Fruit fly (Drosophila melanogaster): ENCODE results near the gene CG9967.

CG9967 gene

DNA sequence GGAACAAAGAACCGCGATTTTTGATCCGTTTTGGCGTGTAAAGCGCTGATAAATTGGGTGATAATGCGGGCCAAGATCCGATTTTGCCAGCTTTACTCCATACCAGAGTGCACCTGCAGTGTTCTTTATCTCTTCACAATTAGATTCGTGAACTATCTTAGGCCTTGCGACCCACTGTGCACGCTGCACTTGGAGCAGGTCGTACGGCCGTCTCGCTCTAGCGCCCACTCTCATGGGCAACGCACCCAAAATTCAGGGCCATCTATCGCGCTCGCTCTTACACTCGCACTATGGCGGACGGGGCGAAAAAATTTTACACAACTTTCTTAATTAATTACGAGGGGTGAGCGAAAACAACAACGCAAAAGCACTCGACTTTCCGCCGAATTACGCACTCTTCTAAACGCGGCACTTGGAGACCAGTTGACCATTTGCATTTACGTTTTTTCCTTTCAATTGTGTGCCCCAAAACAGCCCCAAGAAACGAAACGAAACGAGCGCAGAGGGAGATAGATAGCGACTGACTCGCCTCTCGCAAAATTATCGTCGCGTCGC lies 7.1 kb upstream of the CG9967 start:
- TF ChIP-seq Hr83 (GFP tag; optimal IDR thresholded peaks at IDR 0.05; ENCODE audit: poor library complexity, severe bottlenecking), result peak; percentile 32
- TF ChIP-seq ey (GFP tag; optimal IDR thresholded peaks at IDR 0.05), result no peak
- no peak for TF ChIP-seq Hr78 (GFP tag; optimal IDR thresholded peaks at IDR 0.05)
- no peak for TF ChIP-seq tai (GFP tag; optimal IDR thresholded peaks at IDR 0.05)
- no peak for TF ChIP-seq fru (GFP tag; optimal IDR thresholded peaks at IDR 0.05)
- TF ChIP-seq psq (GFP tag; optimal IDR thresholded peaks at IDR 0.05), result no peak
- TF ChIP-seq pan (optimal IDR thresholded peaks at IDR 0.05), result no peak
- no peak for TF ChIP-seq usp (GFP tag; optimal IDR thresholded peaks at IDR 0.05)
- peak; percentile 6 for TF ChIP-seq rgr (GFP tag; optimal IDR thresholded peaks at IDR 0.05)
- peak; percentile 23 to 35 for TF ChIP-seq dl (GFP tag; optimal IDR thresholded peaks at IDR 0.05; ENCODE audit: insufficient read depth in 1 of 2, partially characterized antibody in 2 of 2)
- TF ChIP-seq Dif (GFP tag; optimal IDR thresholded peaks at IDR 0.05; ENCODE audit: partially characterized antibody), result peak; percentile 55
- peak; percentile 71 for TF ChIP-seq woc (GFP tag; optimal IDR thresholded peaks at IDR 0.05)

DNA sequence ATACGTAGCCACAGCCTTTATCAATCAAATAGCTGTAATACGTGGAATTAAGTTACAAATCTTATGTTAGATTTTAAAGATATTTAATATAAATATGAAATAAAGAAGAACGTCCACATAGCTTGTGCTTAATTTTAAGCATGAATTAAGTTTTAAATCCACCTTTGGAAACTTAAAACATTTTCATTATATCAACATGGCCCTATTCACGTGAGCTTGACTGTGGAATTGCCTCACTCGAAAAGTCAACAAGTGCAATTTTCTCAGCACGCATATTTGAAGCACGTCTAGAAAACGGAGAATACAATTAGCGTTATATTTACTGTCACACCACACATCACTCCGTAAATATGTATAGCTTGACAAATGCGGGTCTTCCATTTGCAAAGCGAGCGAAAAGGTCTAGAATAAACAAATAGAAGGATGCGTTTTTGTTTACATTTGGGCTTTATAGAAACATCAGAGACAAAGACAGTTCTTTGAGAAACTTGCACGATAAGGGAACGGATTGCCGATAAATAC lies 6.5 kb upstream of the CG9967 start:
- peak; percentile 97 for TF ChIP-seq HLH106 (tag; optimal IDR thresholded peaks at IDR 0.05)
- peak; percentile 94 for TF ChIP-seq Rel (GFP tag; optimal IDR thresholded peaks at IDR 0.05)
- peak; percentile 84 for TF ChIP-seq Rel (tag; optimal IDR thresholded peaks at IDR 0.05)
- TF ChIP-seq sv (GFP tag; optimal IDR thresholded peaks at IDR 0.05), result peak; percentile 85
- TF ChIP-seq pan (optimal IDR thresholded peaks at IDR 0.05), result no peak
- peak; percentile 82 for TF ChIP-seq Hnf4 (GFP tag; optimal IDR thresholded peaks at IDR 0.05)
- TF ChIP-seq CG9705 (GFP tag; optimal IDR thresholded peaks at IDR 0.05), result peak; percentile 88
- TF ChIP-seq CG32264 (GFP tag; optimal IDR thresholded peaks at IDR 0.05), result peak; percentile 65
- TF ChIP-seq sage (GFP tag; optimal IDR thresholded peaks at IDR 0.05), result peak; percentile 96
- TF ChIP-seq Hr83 (GFP tag; optimal IDR thresholded peaks at IDR 0.05; ENCODE audit: poor library complexity, severe bottlenecking), result peak; percentile 51
- peak; percentile 93 for TF ChIP-seq fru (GFP tag; optimal IDR thresholded peaks at IDR 0.05)
- TF ChIP-seq OdsH (GFP tag; optimal IDR thresholded peaks at IDR 0.05), result peak; percentile 92
- TF ChIP-seq Dfd (GFP tag; optimal IDR thresholded peaks at IDR 0.05), result no peak
- peak in 1 of 2 experiments; percentile 95 for TF ChIP-seq foxo (GFP tag; optimal IDR thresholded peaks at IDR 0.05)
- no peak for TF ChIP-seq Vsx2 (GFP tag; optimal IDR thresholded peaks at IDR 0.05; ENCODE audit: partially characterized antibody)
- peak; percentile 91 for TF ChIP-seq dmrt93B (GFP tag; optimal IDR thresholded peaks at IDR 0.05)
- peak; percentile 84 for TF ChIP-seq br (GFP tag; optimal IDR thresholded peaks at IDR 0.05)
- TF ChIP-seq ey (GFP tag; optimal IDR thresholded peaks at IDR 0.05), result peak; percentile 91
- TF ChIP-seq usp (GFP tag; optimal IDR thresholded peaks at IDR 0.05), result no peak
- peak; percentile 78 for TF ChIP-seq woc (GFP tag; optimal IDR thresholded peaks at IDR 0.05)
- peak; percentile 97 for TF ChIP-seq Sp1 (GFP tag; optimal IDR thresholded peaks at IDR 0.05)
- peak; percentile 41 for TF ChIP-seq dsf (GFP tag; optimal IDR thresholded peaks at IDR 0.05; ENCODE audit: borderline replicate concordance)
- TF ChIP-seq Mio (GFP tag; optimal IDR thresholded peaks at IDR 0.05), result no peak
- peak; percentile 96 for TF ChIP-seq h (GFP tag; optimal IDR thresholded peaks at IDR 0.05)
- peak; percentile 89 for TF ChIP-seq psq (GFP tag; optimal IDR thresholded peaks at IDR 0.05)
- peak; percentile 96 for TF ChIP-seq rgr (GFP tag; optimal IDR thresholded peaks at IDR 0.05)
- peak; percentile 93 for TF ChIP-seq brk (GFP tag; optimal IDR thresholded peaks at IDR 0.05)
- no peak for TF ChIP-seq N (GFP tag; optimal IDR thresholded peaks at IDR 0.05)

- no peak for TF ChIP-seq lola (GFP tag; optimal IDR thresholded peaks at IDR 0.05)
- no peak for TF ChIP-seq Rel (GFP tag; optimal IDR thresholded peaks at IDR 0.05)
- peak; percentile 36 for TF ChIP-seq Rel (tag; optimal IDR thresholded peaks at IDR 0.05)
- TF ChIP-seq fru (GFP tag; optimal IDR thresholded peaks at IDR 0.05), result peak; percentile 70
- peak; percentile 86 for TF ChIP-seq Hnf4 (GFP tag; optimal IDR thresholded peaks at IDR 0.05)
- no peak for TF ChIP-seq CG32264 (GFP tag; optimal IDR thresholded peaks at IDR 0.05)
- TF ChIP-seq rgr (GFP tag; optimal IDR thresholded peaks at IDR 0.05), result no peak
- peak; percentile 29 for TF ChIP-seq h (GFP tag; optimal IDR thresholded peaks at IDR 0.05)
These were observed 5.7 kb upstream of the CG9967 start for dm6 chr2L:2362808-2363394.

Measured in whole organism, wandering third instar larva.